Worm (Caenorhabditis elegans): ENCODE data around the gene zig-11.
A peak's percentile ranks its signal among the peaks of the same experiment; 100 is the strongest.

ce11 chrV:1875497-1875988 is 17.2 kb downstream of the zig-11 start:
- TF ChIP-seq fkh-10 (GFP tag; optimal IDR thresholded peaks at IDR 0.05) (no peak), madf-2 (tag; optimal IDR thresholded peaks at IDR 0.05) (peak; percentile 1), elt-4 (tag; optimal IDR thresholded peaks at IDR 0.05) (no peak), elt-2 (tag; optimal IDR thresholded peaks at IDR 0.05) (peak; percentile 71)
